Worm (Caenorhabditis elegans) whole organism, L1 larva: ENCODE data around the gene C50E3.13.

Experiments
- lin-39 ChIP-seq: fragments of 150-350 bp; optimal IDR thresholded peaks from 2 replicates; lab custom pipeline; 2014; ENCODE audit warnings: missing biosample characterization, missing genetic modification reagents, missing genetic modification characterization
- sup-37 ChIP-seq: fragments of 200-800 bp; sonication (Bioruptor generic); optimal IDR thresholded peaks from 2 replicates; lab custom pipeline; 2018; ENCODE audit warnings: mild to moderate bottlenecking, missing genetic modification characterization, missing compliant biosample characterization
- unc-130 ChIP-seq: fragments of 150-350 bp; optimal IDR thresholded peaks from 2 replicates; lab custom pipeline; 2017; ENCODE audit warnings: missing biosample characterization, missing genetic modification characterization, inconsistent platforms
- zag-1 ChIP-seq: fragments of 150-350 bp; optimal IDR thresholded peaks from 2 replicates; lab custom pipeline; 2014; ENCODE audit warnings: missing biosample characterization, missing genetic modification characterization

- TF ChIP-seq unc-130 (tag; lab: Kevin White, UChicago) = no peak
- TF ChIP-seq lin-39 = no peak
- TF ChIP-seq zag-1 (tag; lab: Kevin White, UChicago) = no peak
- no peak for TF ChIP-seq sup-37
Observed at ce11 chrV:7649963-7650362, 25.9 kb upstream of the C50E3.13 start.
